Worm (Caenorhabditis elegans): ENCODE data around the gene Y57G7A.11.

Y57G7A.11 gene

DNA sequence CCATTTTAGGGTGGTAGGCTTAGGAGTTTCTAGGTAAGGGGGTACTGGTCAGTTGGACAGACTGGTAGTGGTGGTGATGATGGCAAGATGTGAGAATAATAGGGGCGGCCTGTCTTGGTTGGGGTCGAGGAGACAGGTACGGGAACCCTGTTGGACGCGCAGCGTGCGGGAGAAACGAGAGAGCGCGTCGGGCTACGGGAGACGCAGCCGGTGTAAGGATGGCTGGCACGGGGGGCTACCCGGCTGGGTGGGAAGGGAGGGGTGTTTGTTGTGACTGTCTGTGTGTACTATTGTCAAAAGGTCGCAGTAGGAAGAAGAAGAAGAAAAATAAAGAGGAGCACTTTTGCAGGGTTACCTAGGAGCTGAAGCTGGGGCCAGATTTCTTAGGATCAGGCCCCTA lies 40.2 kb downstream of the Y57G7A.11 start:
- no peak for TF ChIP-seq B0261.1 (tag; optimal IDR thresholded peaks at IDR 0.05)
- peak; percentile 82; the same call in 1 of the 2 replicates for TF ChIP-seq hmg-1.2 (GFP tag; IDR thresholded peaks at IDR 0.05)

DNA sequence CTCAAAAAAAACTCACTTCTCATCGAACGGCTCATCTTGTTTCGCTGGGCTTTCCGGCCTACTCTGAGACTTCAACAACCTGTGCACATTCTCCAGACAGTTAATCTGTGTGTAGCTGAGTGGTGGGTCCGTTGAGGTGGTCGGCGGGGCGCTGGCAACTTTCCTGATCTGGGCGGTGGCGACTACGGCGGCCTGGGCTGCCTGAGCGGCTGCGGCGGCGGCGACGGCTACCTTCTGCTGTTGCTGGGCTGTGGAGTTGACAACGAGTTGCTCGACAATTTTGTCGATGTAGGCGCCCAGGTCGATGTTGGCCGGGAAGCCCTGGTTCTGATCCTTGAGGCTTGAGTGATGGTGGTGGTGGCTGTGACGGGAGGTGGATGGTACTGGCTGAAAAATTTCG lies 40.7 kb downstream of the Y57G7A.11 start:
- TF ChIP-seq mcd-1 (GFP tag; IDR thresholded peaks at IDR 0.05) = no peak
- no peak for TF ChIP-seq B0035.1 (tag; optimal IDR thresholded peaks at IDR 0.05)
- no peak for TF ChIP-seq rec-8 (tag; optimal IDR thresholded peaks at IDR 0.05)
- TF ChIP-seq dpff-1 (tag; optimal IDR thresholded peaks at IDR 0.05) = no peak
- no peak for TF ChIP-seq zim-3 (tag; optimal IDR thresholded peaks at IDR 0.05)
- TF ChIP-seq F57C9.4 (tag; optimal IDR thresholded peaks at IDR 0.05) = no peak
- TF ChIP-seq ceh-58 (GFP tag; IDR thresholded peaks at IDR 0.05) = no peak
- no peak for TF ChIP-seq ztf-26 (tag; optimal IDR thresholded peaks at IDR 0.05)
- TF ChIP-seq egrh-3 (GFP tag; IDR thresholded peaks at IDR 0.05) = peak; percentile 85; the same call in 1 of the 2 replicates
- TF ChIP-seq zfh-2 (GFP tag; conservative IDR thresholded peaks at IDR 0.05) = 0 out of 2 replicates have a peak, but pooled peaks have one; percentile 37
- no peak for TF ChIP-seq nfya-2 (GFP tag; IDR thresholded peaks at IDR 0.05)

DNA sequence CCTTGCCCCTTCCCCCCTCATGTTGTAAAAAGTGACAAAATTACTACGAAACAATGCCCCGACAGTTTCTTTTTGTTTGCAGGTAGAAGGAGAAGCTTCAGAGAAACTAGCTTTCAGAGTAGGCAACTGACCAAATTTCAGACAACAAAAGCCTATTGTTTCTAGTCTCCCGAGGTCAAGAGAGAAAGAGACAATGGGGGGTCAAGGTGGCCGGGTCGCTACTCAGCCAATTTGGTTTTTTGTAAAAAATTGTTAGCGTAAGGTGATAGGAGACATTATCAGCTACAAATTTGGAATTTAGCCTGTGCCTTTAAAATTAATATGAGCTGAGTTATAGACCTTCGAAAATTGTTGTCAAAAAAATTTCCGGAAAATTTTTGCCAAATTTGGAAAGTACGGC lies 41.7 kb downstream of the Y57G7A.11 start:
- no peak for TF ChIP-seq hlh-12 (tag; optimal IDR thresholded peaks at IDR 0.05)
- no peak for TF ChIP-seq K11D2.4 (GFP tag; IDR thresholded peaks at IDR 0.05)
- no peak for TF ChIP-seq atf-7 (tag; optimal IDR thresholded peaks at IDR 0.05)
- TF ChIP-seq F37B4.10 (GFP tag; IDR thresholded peaks at IDR 0.05) = no peak
- TF ChIP-seq C06A6.2 (GFP tag; conservative IDR thresholded peaks at IDR 0.05) = no peak
- TF ChIP-seq Y95B8A.8 (GFP tag; IDR thresholded peaks at IDR 0.05) = no peak
- TF ChIP-seq hlh-26 (GFP tag; conservative IDR thresholded peaks at IDR 0.05) = no peak
- no peak for TF ChIP-seq cebp-2 (GFP tag; IDR thresholded peaks at IDR 0.05)
- TF ChIP-seq Y56A3A.18 (GFP tag; IDR thresholded peaks at IDR 0.05) = no peak
- no peak for TF ChIP-seq egl-44 (GFP tag; IDR thresholded peaks at IDR 0.05)
- no peak for TF ChIP-seq ztf-6 (GFP tag; IDR thresholded peaks at IDR 0.05)
- no peak for TF ChIP-seq dpff-1 (tag; optimal IDR thresholded peaks at IDR 0.05)
- TF ChIP-seq attf-5 (GFP tag; optimal IDR thresholded peaks at IDR 0.05) = no peak
- TF ChIP-seq ztf-25 (GFP tag; IDR thresholded peaks at IDR 0.05) = no peak

DNA sequence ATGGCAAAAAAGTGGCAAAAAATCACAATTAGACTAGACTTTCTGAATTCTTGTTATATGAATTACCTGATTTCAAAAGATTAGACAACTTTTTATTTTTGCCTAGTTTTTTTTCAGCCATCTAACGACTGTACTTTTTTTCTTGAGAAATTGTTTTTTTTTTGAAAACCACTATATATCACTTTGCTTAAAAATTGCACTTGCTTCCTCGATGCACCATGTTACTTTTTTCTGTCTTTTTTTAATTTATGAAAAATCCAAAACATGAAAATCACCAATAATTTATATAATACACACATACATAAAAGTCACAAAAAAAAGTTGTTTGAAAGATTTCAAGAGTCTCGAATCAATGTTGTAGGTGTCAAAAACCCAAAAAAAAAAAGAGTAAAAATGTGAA lies 43.7 kb downstream of the Y57G7A.11 start:
- no peak for TF ChIP-seq Y53F4B.3 (GFP tag; IDR thresholded peaks at IDR 0.05)

DNA sequence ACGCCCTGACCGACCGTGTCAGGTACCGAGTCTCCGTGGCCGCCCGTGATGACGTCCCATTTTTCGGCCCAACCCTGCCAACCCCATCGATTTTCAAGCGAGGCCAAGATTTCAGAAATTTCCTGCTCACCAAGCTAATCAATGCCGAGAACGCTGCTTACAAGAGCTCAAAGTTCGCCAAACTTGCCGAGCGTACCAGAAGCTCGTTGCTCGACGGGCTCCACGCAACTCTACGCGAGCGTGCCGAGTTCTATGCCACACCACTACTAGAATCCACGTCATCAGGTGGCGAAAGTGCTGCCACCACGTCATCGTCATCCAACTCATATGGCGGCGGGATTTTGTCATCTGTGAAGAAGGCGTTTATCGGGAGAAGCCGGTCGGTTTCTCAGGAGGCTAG lies 47.7 kb downstream of the Y57G7A.11 start:
- TF ChIP-seq sptf-2 (GFP tag; optimal IDR thresholded peaks at IDR 0.05) = no peak
- peak; percentile 72 for TF ChIP-seq zfh-2 (GFP tag; conservative IDR thresholded peaks at IDR 0.05)

Measured in whole organism, young adult.